Fruit fly (Drosophila melanogaster) whole organism, embryonic: Measurements from ENCODE around the gene CG9522.
A peak's percentile ranks its signal among the peaks of the same experiment; 100 is the strongest.

Experiments used
- Adf1 ChIP-seq: fragments of 200-800 bp; sonication (Bioruptor generic); IDR thresholded peaks from 2 replicates; pipeline ENCODE4 v1.3.6; 2022; ENCODE audit warnings: missing biosample characterization, missing genetic modification characterization
- Antp ChIP-seq: fragments of 200-800 bp; sonication (Bioruptor generic); optimal IDR thresholded peaks from 3 replicates; lab custom pipeline; 2016; ENCODE audit warnings: missing biosample characterization, missing genetic modification characterization
- Asciz ChIP-seq: fragments of 200-800 bp; sonication (Bioruptor generic); optimal IDR thresholded peaks from 2 replicates; lab custom pipeline; 2017; ENCODE audit warnings: missing biosample characterization, mild to moderate bottlenecking, missing genetic modification characterization, missing genetic modification reagents
- Atf3 ChIP-seq: fragments of 200-800 bp; sonication (Bioruptor generic); optimal IDR thresholded peaks from 3 replicates; lab custom pipeline; 2016; ENCODE audit warnings: missing biosample characterization, missing genetic modification characterization
- BtbVII ChIP-seq: fragments of 200-800 bp; sonication (Bioruptor generic); optimal IDR thresholded peaks from 3 replicates; lab custom pipeline; 2017; ENCODE audit warnings: missing biosample characterization, mild to moderate bottlenecking, missing genetic modification characterization
- Bteb2 ChIP-seq: fragments of 200-800 bp; sonication (Bioruptor generic); optimal IDR thresholded peaks from 2 replicates; lab custom pipeline; 2016; ENCODE audit warnings: missing biosample characterization, missing genetic modification characterization
- CG10366 ChIP-seq: fragments of 200-800 bp; sonication (Bioruptor generic); IDR thresholded peaks from 2 replicates; pipeline ENCODE4 v1.3.6; 2022; ENCODE audit warnings: missing biosample characterization, missing genetic modification characterization
- CG11247 ChIP-seq: fragments of 200-800 bp; sonication (Bioruptor generic); IDR thresholded peaks from 2 replicates; pipeline ENCODE4 v1.3.6; 2022; ENCODE audit warnings: missing biosample characterization, missing genetic modification characterization
- CG11456 ChIP-seq: fragments of 200-800 bp; sonication (Bioruptor generic); IDR thresholded peaks from 3 replicates; pipeline ENCODE4 v1.3.6; 2022; ENCODE audit warnings: missing biosample characterization, missing genetic modification characterization
- CG12942 ChIP-seq: fragments of 200-800 bp; sonication (Bioruptor generic); optimal IDR thresholded peaks from 3 replicates; lab custom pipeline; 2016; ENCODE audit warnings: missing biosample characterization, missing genetic modification characterization
- CG16779 ChIP-seq: fragments of 200-800 bp; sonication (Bioruptor generic); IDR thresholded peaks from 2 replicates; pipeline ENCODE4 v1.3.6; 2022; ENCODE audit warnings: missing biosample characterization, missing genetic modification characterization
- CG16815 ChIP-seq: fragments of 200-800 bp; sonication (Bioruptor generic); optimal IDR thresholded peaks from 3 replicates; lab custom pipeline; 2017; ENCODE audit warnings: missing biosample characterization, mild to moderate bottlenecking, missing genetic modification characterization
- CG17912 ChIP-seq: fragments of 200-800 bp; sonication (Bioruptor generic); optimal IDR thresholded peaks from 2 replicates; lab custom pipeline; 2018; ENCODE audit warnings: missing biosample characterization, mild to moderate bottlenecking, missing genetic modification characterization
- CG2712 ChIP-seq: fragments of 200-800 bp; optimal IDR thresholded peaks from 3 replicates; lab custom pipeline; 2019; ENCODE audit warnings: missing biosample characterization, mild to moderate bottlenecking, missing genetic modification characterization, moderate library complexity
- CG3407 ChIP-seq: fragments of 200-800 bp; sonication (Bioruptor generic); optimal IDR thresholded peaks from 2 replicates; lab custom pipeline; 2018; ENCODE audit warnings: missing biosample characterization, mild to moderate bottlenecking, missing genetic modification characterization
- CG34422 ChIP-seq: fragments of 200-800 bp; sonication (Bioruptor generic); IDR thresholded peaks from 3 replicates; pipeline ENCODE4 v1.3.6; 2022; ENCODE audit warnings: missing biosample characterization, missing genetic modification characterization
- CG3838 ChIP-seq: fragments of 200-800 bp; sonication (Bioruptor generic); optimal IDR thresholded peaks from 3 replicates; lab custom pipeline; 2016; ENCODE audit warnings: missing biosample characterization, missing genetic modification characterization
- CG6765 ChIP-seq: fragments of 200-800 bp; sonication (Bioruptor generic); optimal IDR thresholded peaks from 3 replicates; lab custom pipeline; 2017; ENCODE audit warnings: missing biosample characterization, mild to moderate bottlenecking, missing genetic modification characterization
- D ChIP-seq, 2 experiments: fragments of 200-800 bp in 1 of 2; fragments of >200 bp in 1 of 2; sonication (Bioruptor generic) in 1 of 2; optimal IDR thresholded peaks; 2 replicates in 1 of 2; 3 replicates in 1 of 2; lab custom pipeline; 2017; ENCODE audit warnings: mild to moderate bottlenecking in 1 of 2, missing biosample characterization in 1 of 2, missing genetic modification characterization in 1 of 2, missing genetic modification reagents in 1 of 2
- Dek ChIP-seq: fragments of 200-800 bp; sonication (Bioruptor generic); optimal IDR thresholded peaks from 3 replicates; lab custom pipeline; 2019; ENCODE audit warnings: missing biosample characterization, mild to moderate bottlenecking, missing genetic modification characterization, moderate library complexity
- Dip2 ChIP-seq: fragments of 200-800 bp; sonication (Bioruptor generic); IDR thresholded peaks from 2 replicates; pipeline ENCODE4 v1.3.6; 2022; ENCODE audit warnings: missing biosample characterization, missing genetic modification characterization
- Fer1 ChIP-seq: fragments of 200-800 bp; sonication (Bioruptor generic); optimal IDR thresholded peaks from 2 replicates; lab custom pipeline; 2017; ENCODE audit warnings: missing biosample characterization, mild to moderate bottlenecking, missing genetic modification characterization
- Hand ChIP-seq: fragments of 200-800 bp; sonication (Bioruptor generic); optimal IDR thresholded peaks from 2 replicates; lab custom pipeline; 2017; ENCODE audit warnings: mild to moderate bottlenecking, missing biosample characterization, missing genetic modification reagents, missing genetic modification characterization
- Mad ChIP-seq: fragments of 200-800 bp; sonication (Bioruptor generic); optimal IDR thresholded peaks from 2 replicates; lab custom pipeline; 2016; ENCODE audit warnings: missing biosample characterization, missing genetic modification characterization
- NC2α ChIP-seq: fragments of 200-800 bp; sonication (Bioruptor generic); optimal IDR thresholded peaks from 2 replicates; lab custom pipeline; 2016; ENCODE audit warnings: missing biosample characterization, missing genetic modification characterization
- Nf-YA ChIP-seq: fragments of 200-800 bp; sonication (Bioruptor generic); IDR thresholded peaks from 2 replicates; pipeline ENCODE4 v1.3.6; 2022; ENCODE audit warnings: missing biosample characterization, missing genetic modification characterization
- Oaz ChIP-seq: fragments of 200-800 bp; sonication (Bioruptor generic); IDR thresholded peaks from 2 replicates; pipeline ENCODE4 v1.3.6; 2022; ENCODE audit warnings: missing biosample characterization, missing genetic modification characterization
- Rfx ChIP-seq: fragments of 200-800 bp; sonication (Bioruptor generic); IDR thresholded peaks from 2 replicates; pipeline ENCODE4 v1.3.6; 2022; ENCODE audit warnings: missing biosample characterization, missing genetic modification characterization
- Scr ChIP-seq: fragments of 200-800 bp; sonication (Bioruptor generic); IDR thresholded peaks from 2 replicates; pipeline ENCODE4 v1.3.6; 2022; ENCODE audit warnings: missing biosample characterization, missing genetic modification characterization; ENCODE audit not compliant: partially characterized antibody
- abd-A ChIP-seq: fragments of 200-800 bp; sonication (Bioruptor generic); optimal IDR thresholded peaks from 3 replicates; lab custom pipeline; 2019; ENCODE audit warnings: missing biosample characterization, mild to moderate bottlenecking, missing genetic modification characterization, moderate library complexity
- ara ChIP-seq: fragments of 200-800 bp; sonication (Bioruptor generic); IDR thresholded peaks from 2 replicates; pipeline ENCODE4 v1.3.6; 2022; ENCODE audit warnings: missing biosample characterization, missing genetic modification characterization
- ash1 ChIP-seq: fragments of 200-800 bp; sonication (Bioruptor generic); optimal IDR thresholded peaks from 2 replicates; lab custom pipeline; 2018; ENCODE audit warnings: missing biosample characterization, mild to moderate bottlenecking, missing genetic modification characterization
- bcd ChIP-seq: fragments of 200-800 bp; sonication (Bioruptor generic); optimal IDR thresholded peaks from 2 replicates; lab custom pipeline; 2017; ENCODE audit warnings: missing biosample characterization, mild to moderate bottlenecking, missing genetic modification characterization
- cg ChIP-seq: fragments of 200-800 bp; sonication (Bioruptor generic); optimal IDR thresholded peaks from 3 replicates; lab custom pipeline; 2019; ENCODE audit warnings: missing biosample characterization, mild to moderate bottlenecking, missing genetic modification characterization, moderate library complexity
- crp ChIP-seq, 2 experiments: fragments of 200-800 bp; sonication (Bioruptor generic); optimal IDR thresholded peaks; 2 replicates in 1 of 2; 3 replicates in 1 of 2; lab custom pipeline; 2017; ENCODE audit warnings: missing biosample characterization in 2 of 2, missing genetic modification characterization in 2 of 2, mild to moderate bottlenecking in 1 of 2, moderate library complexity in 1 of 2
- eyg ChIP-seq: fragments of 200-800 bp; sonication (Bioruptor generic); optimal IDR thresholded peaks from 3 replicates; lab custom pipeline; 2016; ENCODE audit warnings: missing biosample characterization, missing genetic modification characterization
- fd3F ChIP-seq: fragments of 200-800 bp; sonication (Bioruptor generic); optimal IDR thresholded peaks from 2 replicates; lab custom pipeline; 2018; ENCODE audit warnings: missing biosample characterization, mild to moderate bottlenecking, missing genetic modification characterization, moderate library complexity
- gce ChIP-seq: fragments of 200-800 bp; sonication (Bioruptor generic); IDR thresholded peaks from 3 replicates; pipeline ENCODE4 v1.3.6; 2022; ENCODE audit warnings: missing biosample characterization, missing genetic modification characterization
- jigr1 ChIP-seq: fragments of 200-800 bp; sonication (Bioruptor generic); IDR thresholded peaks from 3 replicates; pipeline ENCODE4 v1.3.6; 2022; ENCODE audit warnings: missing biosample characterization, missing genetic modification characterization
- ken ChIP-seq: fragments of 200-800 bp; sonication (Bioruptor generic); IDR thresholded peaks from 3 replicates; pipeline ENCODE4 v1.3.6; 2022; ENCODE audit warnings: missing biosample characterization, missing genetic modification characterization
- phol ChIP-seq: fragments of 200-800 bp; sonication (Bioruptor generic); optimal IDR thresholded peaks from 3 replicates; lab custom pipeline; 2018; ENCODE audit warnings: missing biosample characterization, mild to moderate bottlenecking, missing genetic modification characterization, moderate library complexity
- prd ChIP-seq, 3 experiments: fragments of >200 bp in 2 of 3; fragments of 200-800 bp in 1 of 3; sonication (Bioruptor generic) in 1 of 3; optimal IDR thresholded peaks in 2 of 3; IDR thresholded peaks in 1 of 3; 2 replicates in 2 of 3; 3 replicates in 1 of 3; pipeline versions ENCODE4 v1.3.6 to Lab custom; 2017 to 2022; ENCODE audit warnings: missing biosample characterization in 1 of 3, missing genetic modification characterization in 1 of 3
- pum ChIP-seq: fragments of 200-800 bp; sonication (Bioruptor generic); optimal IDR thresholded peaks from 2 replicates; lab custom pipeline; 2016; ENCODE audit warnings: missing biosample characterization, missing genetic modification characterization
- rib ChIP-seq: fragments of 200-800 bp; sonication (Bioruptor generic); IDR thresholded peaks from 2 replicates; pipeline ENCODE4 v1.3.6; 2022; ENCODE audit warnings: missing biosample characterization, missing genetic modification characterization
- salm ChIP-seq: fragments of 200-800 bp; sonication (Bioruptor generic); optimal IDR thresholded peaks from 2 replicates; lab custom pipeline; 2018; ENCODE audit warnings: missing biosample characterization, mild to moderate bottlenecking, missing genetic modification characterization
- shn ChIP-seq: fragments of 200-800 bp; sonication (Bioruptor generic); optimal IDR thresholded peaks from 3 replicates; lab custom pipeline; 2016; ENCODE audit warnings: missing biosample characterization, missing genetic modification characterization
- tna ChIP-seq: fragments of 200-800 bp; sonication (Bioruptor generic); IDR thresholded peaks from 2 replicates; pipeline ENCODE4 v1.3.6; 2022; ENCODE audit warnings: missing biosample characterization, missing genetic modification characterization; ENCODE audit not compliant: partially characterized antibody
- trh ChIP-seq: fragments of 200-800 bp; sonication (Bioruptor generic); optimal IDR thresholded peaks from 2 replicates; lab custom pipeline; 2016; ENCODE audit warnings: missing biosample characterization, missing genetic modification characterization
- wor ChIP-seq: fragments of 200-800 bp; sonication (Bioruptor generic); IDR thresholded peaks from 2 replicates; pipeline ENCODE4 v1.3.6; 2022; ENCODE audit warnings: missing biosample characterization, missing genetic modification characterization

CG9522 gene

DNA sequence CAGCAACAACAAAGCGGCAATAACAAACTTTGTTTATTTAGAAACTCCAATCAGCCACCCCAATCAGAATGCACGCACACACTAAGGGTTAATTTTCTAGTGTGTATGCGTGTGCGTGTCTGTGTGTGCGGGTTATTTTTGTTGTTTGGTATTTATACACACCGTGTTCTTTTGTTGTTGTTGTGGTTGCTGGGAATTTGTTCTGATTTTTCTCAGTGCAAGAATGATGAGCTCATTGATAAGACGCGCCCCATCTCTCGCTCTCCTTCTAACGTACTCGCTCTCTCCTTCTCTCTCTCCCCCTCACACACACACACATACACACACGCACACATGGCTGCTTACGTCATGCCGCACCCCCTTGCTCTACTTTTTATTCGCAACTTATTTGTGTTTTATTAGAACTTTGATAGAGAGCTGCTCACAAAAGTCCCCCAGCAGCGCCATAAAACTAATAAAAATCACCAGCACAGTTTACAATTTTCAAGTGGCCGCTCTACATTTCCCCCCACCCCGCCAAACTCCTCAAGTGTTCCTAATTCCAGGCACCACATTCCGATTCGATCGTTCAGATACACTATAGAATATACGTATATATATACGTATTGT, 8.8 kb downstream of the CG9522 start (continued):
- TF ChIP-seq ash1 (GFP tag; lab: Kevin White, UChicago), result no peak
- TF ChIP-seq wor, result no peak
- peak; percentile 15 for TF ChIP-seq Mad
- TF ChIP-seq cg (GFP tag; lab: Kevin White, UChicago), result peak; percentile 89
- TF ChIP-seq salm (tag; lab: Kevin White, UChicago), result no peak
- no peak for TF ChIP-seq Adf1 (GFP tag; lab: Robert Waterston, UW)
- TF ChIP-seq Atf3 (GFP tag; lab: Kevin White, UChicago), result peak; percentile 88
- no peak for TF ChIP-seq Dip2 (GFP tag; lab: Robert Waterston, UW)
- peak; percentile 15 for TF ChIP-seq pum
- no peak for TF ChIP-seq NC2α (GFP tag; lab: Kevin White, UChicago)
- 0 out of 2 replicates have a peak, but pooled peaks have one; percentile 40 for TF ChIP-seq Oaz
- TF ChIP-seq Scr (GFP tag; lab: Robert Waterston, UW), result no peak
- 0 out of 2 replicates have a peak, but pooled peaks have one; percentile 7 for TF ChIP-seq Nf-YA (GFP tag; lab: Robert Waterston, UW)
- 0 out of 2 replicates have a peak, but pooled peaks have one; percentile 53 for TF ChIP-seq CG16779
- 0 out of 3 replicates have a peak, but pooled peaks have one; percentile 35 for TF ChIP-seq ken (GFP tag; lab: Robert Waterston, UW)
- TF ChIP-seq CG16815 (GFP tag; lab: Kevin White, UChicago), result no peak
- TF ChIP-seq phol, result no peak
- peak; percentile 39 for TF ChIP-seq CG2712 (tag; lab: Kevin White, UChicago)
- no peak for TF ChIP-seq prd (optimal IDR thresholded peaks at IDR 0.05; lab: Kevin White, UChicago)
- peak; percentile 52; the same call in 2 of the 3 replicates for TF ChIP-seq prd (GFP tag; IDR thresholded peaks at IDR 0.05; lab: Robert Waterston, UW)
- peak; percentile 62; the same call in 1 of the 3 replicates for TF ChIP-seq CG11456 (GFP tag; lab: Robert Waterston, UW)
- TF ChIP-seq CG10366, result peak; percentile 23; the same call in 1 of the 2 replicates
- TF ChIP-seq Dek (tag; lab: Kevin White, UChicago), result peak; percentile 29
- no peak for TF ChIP-seq tna (GFP tag; lab: Robert Waterston, UW)
- peak; percentile 72 for TF ChIP-seq BtbVII
- peak; percentile 17 for TF ChIP-seq Fer1
- TF ChIP-seq ara (GFP tag; lab: Robert Waterston, UW), result peak; percentile 26; the same call in 1 of the 2 replicates
- TF ChIP-seq abd-A, result peak; percentile 83
- TF ChIP-seq gce (GFP tag; lab: Robert Waterston, UW), result no peak
- TF ChIP-seq crp (GFP tag; optimal IDR thresholded peaks at IDR 0.05; lab: Kevin White, UChicago), result no peak
- peak; percentile 17 for TF ChIP-seq fd3F (GFP tag; lab: Kevin White, UChicago)
- peak; percentile 64; the same call in 2 of the 3 replicates for TF ChIP-seq CG34422 (GFP tag; lab: Robert Waterston, UW)
- TF ChIP-seq Bteb2 (GFP tag; lab: Kevin White, UChicago), result no peak
- peak; percentile 15 for TF ChIP-seq Hand (GFP tag; lab: Kevin White, UChicago)
- no peak for TF ChIP-seq CG12942
- TF ChIP-seq D (optimal IDR thresholded peaks at IDR 0.05; lab: Kevin White, UChicago), result no peak
- TF ChIP-seq D (GFP tag; optimal IDR thresholded peaks at IDR 0.05; lab: Kevin White, UChicago), result peak; percentile 31
- TF ChIP-seq jigr1 (GFP tag; lab: Robert Waterston, UW), result no peak
- TF ChIP-seq shn (GFP tag; lab: Kevin White, UChicago), result peak; percentile 60
- no peak for TF ChIP-seq trh (GFP tag; lab: Kevin White, UChicago)
- peak; percentile 67; the same call in 1 of the 2 replicates for TF ChIP-seq rib (GFP tag; lab: Robert Waterston, UW)
- peak; percentile 25 for TF ChIP-seq Antp
- peak; percentile 36; the same call in 1 of the 2 replicates for TF ChIP-seq CG11247
- no peak for TF ChIP-seq CG3407 (GFP tag; lab: Kevin White, UChicago)
- TF ChIP-seq eyg, result peak; percentile 28
- TF ChIP-seq Rfx (GFP tag; lab: Robert Waterston, UW), result peak; percentile 84
- peak; percentile 46 for TF ChIP-seq bcd (GFP tag; lab: Kevin White, UChicago)
- TF ChIP-seq Asciz (GFP tag; lab: Kevin White, UChicago), result no peak
- no peak for TF ChIP-seq CG3838 (GFP tag; lab: Kevin White, UChicago)
- TF ChIP-seq CG17912 (GFP tag; lab: Kevin White, UChicago), result no peak
- TF ChIP-seq CG6765 (GFP tag; lab: Kevin White, UChicago), result peak; percentile 39
